Worm (Caenorhabditis elegans): ENCODE measurements around the gene B0334.20.
A peak's percentile ranks its signal among the peaks of the same experiment; 100 is the strongest.

Gene B0334.20

ce11 chrII:11544714-11545113 is 44.5 kb upstream of the B0334.20 start, which contains the start of gene F54D5.9:
TSS of gene F54D5.9 (minus strand) at chrII:11544828.
- TF ChIP-seq lsy-2 (tag; optimal IDR thresholded peaks at IDR 0.05), result no peak
- TF ChIP-seq ama-1 (optimal IDR thresholded peaks at IDR 0.05), result no peak
- no peak for TF ChIP-seq lin-11 (tag; optimal IDR thresholded peaks at IDR 0.05)

DNA sequence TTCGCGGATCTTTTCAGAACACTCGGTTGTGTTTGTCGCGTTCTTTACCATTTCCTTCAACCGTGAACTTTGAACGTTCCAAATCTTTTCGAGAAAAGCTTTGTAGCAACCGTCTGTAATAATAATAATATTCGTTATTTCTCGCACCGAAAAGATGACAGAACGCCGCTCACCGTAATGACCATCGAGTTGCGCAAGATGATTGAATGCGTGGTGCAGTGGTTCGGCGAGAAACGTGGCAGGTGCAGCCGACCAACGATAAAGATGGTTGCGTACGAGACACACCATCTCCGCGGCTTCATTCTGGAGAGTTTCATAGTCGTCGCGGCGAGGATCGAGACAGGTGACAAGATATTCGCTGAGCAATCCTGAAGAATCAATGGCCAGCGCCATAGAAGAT is 42.7 kb upstream of the B0334.20 start:
- TF ChIP-seq nhr-10 (tag; optimal IDR thresholded peaks at IDR 0.05), result no peak
- TF ChIP-seq ceh-82 (tag; optimal IDR thresholded peaks at IDR 0.05), result no peak
- no peak for TF ChIP-seq ZK546.5 (tag; optimal IDR thresholded peaks at IDR 0.05)
- no peak for TF ChIP-seq mdl-1 (tag; optimal IDR thresholded peaks at IDR 0.05)
- TF ChIP-seq ceh-16 (tag; optimal IDR thresholded peaks at IDR 0.05), result no peak
- TF ChIP-seq lin-13 (GFP tag; optimal IDR thresholded peaks at IDR 0.05), result no peak
- no peak for TF ChIP-seq lsy-2 (tag; optimal IDR thresholded peaks at IDR 0.05)
- TF ChIP-seq F13H6.1 (tag; optimal IDR thresholded peaks at IDR 0.05), result no peak
- no peak for TF ChIP-seq nhr-23 (tag; optimal IDR thresholded peaks at IDR 0.05)
- no peak for TF ChIP-seq blmp-1 (tag; optimal IDR thresholded peaks at IDR 0.05; ENCODE audit: insufficient read depth)
- no peak for TF ChIP-seq ztf-4 (tag; optimal IDR thresholded peaks at IDR 0.05)
- TF ChIP-seq sma-9 (GFP tag; optimal IDR thresholded peaks at IDR 0.05), result no peak
- no peak for TF ChIP-seq sma-9 (tag; optimal IDR thresholded peaks at IDR 0.05)
- TF ChIP-seq ztf-1 (GFP tag; conservative IDR thresholded peaks at IDR 0.05), result no peak
- no peak for TF ChIP-seq nhr-237 (tag; optimal IDR thresholded peaks at IDR 0.05)
- TF ChIP-seq nhr-21 (tag; optimal IDR thresholded peaks at IDR 0.05), result no peak

ce11 chrII:11542385-11542784 is 42.1 kb upstream of the B0334.20 start, which contains the start of gene gtf-2E2:
TSS of gene gtf-2E2 (minus strand) at chrII:11542495.
- TF ChIP-seq mab-5 (tag; optimal IDR thresholded peaks at IDR 0.05) (no peak), elt-3 (tag; optimal IDR thresholded peaks at IDR 0.05) (no peak), crh-2 (tag; optimal IDR thresholded peaks at IDR 0.05) (peak; percentile 25), Y55F3AM.14 (GFP tag; optimal IDR thresholded peaks at IDR 0.05) (no peak), nhr-23 (tag; optimal IDR thresholded peaks at IDR 0.05) (no peak), unc-55 (GFP tag; optimal IDR thresholded peaks at IDR 0.05) (peak; percentile 33), nhr-129 (tag; optimal IDR thresholded peaks at IDR 0.05) (peak; percentile 20), lsy-2 (tag; optimal IDR thresholded peaks at IDR 0.05) (peak in 1 of 2 experiments; percentile 39), ceh-16 (tag; optimal IDR thresholded peaks at IDR 0.05) (no peak), ama-1 (optimal IDR thresholded peaks at IDR 0.05) (peak; percentile 11), ztf-11 (tag; optimal IDR thresholded peaks at IDR 0.05) (no peak), lin-13 (GFP tag; optimal IDR thresholded peaks at IDR 0.05) (no peak), egl-27 (tag; optimal IDR thresholded peaks at IDR 0.05) (no peak), elt-1 (tag; optimal IDR thresholded peaks at IDR 0.05) (no peak), R02D3.7 (tag; optimal IDR thresholded peaks at IDR 0.05) (no peak), fos-1 (tag; optimal IDR thresholded peaks at IDR 0.05) (peak; percentile 8), blmp-1 (tag; optimal IDR thresholded peaks at IDR 0.05; ENCODE audit: insufficient read depth) (no peak), C34F6.9 (tag; optimal IDR thresholded peaks at IDR 0.05) (peak; percentile 66)

DNA sequence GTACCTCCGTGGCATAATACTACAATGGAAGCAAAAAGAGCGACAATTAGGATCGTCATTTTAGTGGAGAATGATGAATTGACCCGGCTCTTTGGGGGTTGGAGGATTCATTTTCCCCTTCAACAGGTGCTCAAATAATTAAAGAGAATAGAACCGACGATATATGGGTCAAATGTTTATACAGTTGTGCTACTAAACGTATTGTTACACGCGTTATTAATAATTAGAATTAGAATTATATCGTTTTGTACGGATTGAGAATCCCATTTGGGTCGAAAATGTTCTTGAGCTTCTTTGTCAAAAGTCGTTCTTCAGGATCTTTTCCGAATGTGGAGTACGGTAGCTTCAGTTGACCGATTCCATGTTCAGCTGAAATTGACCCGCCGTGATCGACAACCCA is 38.5 kb upstream of the B0334.20 start, which contains the start of gene Y62F5A.9:
Gene Y62F5A.9, minus strand, starts transcription at position 101 of the 400 bp plus-strand sequence.
- TF ChIP-seq lin-13 (GFP tag; optimal IDR thresholded peaks at IDR 0.05) (no peak), lin-39 (tag; optimal IDR thresholded peaks at IDR 0.05) (no peak), mbf-1 (tag; optimal IDR thresholded peaks at IDR 0.05) (no peak), skn-1 (tag; optimal IDR thresholded peaks at IDR 0.05) (no peak), ceh-16 (tag; optimal IDR thresholded peaks at IDR 0.05) (no peak), ceh-82 (tag; optimal IDR thresholded peaks at IDR 0.05) (no peak), crh-2 (tag; optimal IDR thresholded peaks at IDR 0.05) (no peak), gmeb-1 (tag; optimal IDR thresholded peaks at IDR 0.05) (no peak), dmd-4 (tag; optimal IDR thresholded peaks at IDR 0.05) (no peak)

- TF ChIP-seq lin-13 (GFP tag; optimal IDR thresholded peaks at IDR 0.05), result no peak
- TF ChIP-seq ama-1 (optimal IDR thresholded peaks at IDR 0.05), result no peak
- TF ChIP-seq crh-2 (tag; optimal IDR thresholded peaks at IDR 0.05), result no peak
- no peak for TF ChIP-seq gmeb-1 (tag; optimal IDR thresholded peaks at IDR 0.05)
- TF ChIP-seq sma-3 (GFP tag; optimal IDR thresholded peaks at IDR 0.05), result no peak
- no peak for TF ChIP-seq egl-27 (tag; optimal IDR thresholded peaks at IDR 0.05)
- no peak for TF ChIP-seq elt-1 (tag; optimal IDR thresholded peaks at IDR 0.05)
- TF ChIP-seq nhr-23 (tag; optimal IDR thresholded peaks at IDR 0.05), result no peak
- TF ChIP-seq Y55F3AM.14 (GFP tag; optimal IDR thresholded peaks at IDR 0.05), result no peak
Observed at ce11 chrII:11537606-11538016, 37.4 kb upstream of the B0334.20 start.

Data from whole organism, L2 larva.